Worm (Caenorhabditis elegans) whole organism, late embryonic: Measurements from ENCODE around the gene B0244.17.

Experiments
- C38D4.7 ChIP-seq: fragments of 200-800 bp; sonication (Bioruptor generic); optimal IDR thresholded peaks from 2 replicates; lab custom pipeline; 2018; ENCODE audit warnings: mild to moderate bottlenecking, missing genetic modification characterization, moderate library complexity, missing compliant biosample characterization
- F13H6.1 ChIP-seq: sonication (generic microtip); optimal IDR thresholded peaks from 2 replicates; lab custom pipeline; 2016; ENCODE audit warnings: missing genetic modification characterization, missing compliant biosample characterization
- Y22D7AL.16 ChIP-seq: sonication (generic microtip); optimal IDR thresholded peaks from 2 replicates; lab custom pipeline; 2016; ENCODE audit warnings: missing genetic modification characterization, missing compliant biosample characterization
- ama-1 ChIP-seq: fragments of 150-350 bp; optimal IDR thresholded peaks from 2 replicates; lab custom pipeline; 2014
- ceh-2 ChIP-seq: sonication (generic microtip); optimal IDR thresholded peaks from 2 replicates; lab custom pipeline; 2016; ENCODE audit warnings: missing genotype, missing genetic modification characterization, missing compliant biosample characterization
- ceh-31 ChIP-seq: sonication (generic microtip); optimal IDR thresholded peaks from 2 replicates; lab custom pipeline; 2016; ENCODE audit warnings: missing genetic modification characterization, missing compliant biosample characterization
- ceh-34 ChIP-seq: sonication (generic microtip); optimal IDR thresholded peaks from 2 replicates; lab custom pipeline; 2016; ENCODE audit warnings: mild to moderate bottlenecking, missing genetic modification characterization, missing compliant biosample characterization
- ceh-48 ChIP-seq: sonication (generic microtip); optimal IDR thresholded peaks from 2 replicates; lab custom pipeline; 2016; ENCODE audit warnings: missing genetic modification characterization, inconsistent platforms, missing compliant biosample characterization
- fkh-10 ChIP-seq: fragments of 150-350 bp; optimal IDR thresholded peaks from 2 replicates; lab custom pipeline; 2014; ENCODE audit warnings: missing biosample characterization, missing genetic modification reagents, missing genetic modification characterization
- hlh-30 ChIP-seq: sonication (generic microtip); optimal IDR thresholded peaks from 2 replicates; lab custom pipeline; 2017; ENCODE audit warnings: antibody characterized with exemption, missing genetic modification characterization, missing compliant biosample characterization; ENCODE audit not compliant: insufficient read depth
- nhr-11 ChIP-seq: fragments of 150-350 bp; optimal IDR thresholded peaks from 2 replicates; lab custom pipeline; 2014; ENCODE audit warnings: missing biosample characterization, missing genetic modification characterization
- pqm-1 ChIP-seq: sonication (generic microtip); optimal IDR thresholded peaks from 2 replicates; lab custom pipeline; 2016; ENCODE audit warnings: missing genetic modification characterization, missing compliant biosample characterization

ce11 chrIII:5734905-5735304 lies 1.9 kb downstream of the B0244.17 start, which contains the start of gene B0244.10:
- TF ChIP-seq ceh-31 (no peak), ceh-2 (tag; lab: Kevin White, UChicago) (no peak), hlh-30 (tag; lab: Kevin White, UChicago) (no peak), C38D4.7 (GFP tag; lab: Kevin White, UChicago) (no peak), nhr-11 (tag; lab: Kevin White, UChicago) (no peak), ceh-48 (tag; lab: Kevin White, UChicago) (no peak), ama-1 (lab: Kevin White, UChicago) (no peak), fkh-10 (GFP tag; lab: Kevin White, UChicago) (no peak), ceh-34 (no peak), pqm-1 (tag; lab: Kevin White, UChicago) (no peak), F13H6.1 (tag; lab: Kevin White, UChicago) (no peak), Y22D7AL.16 (tag; lab: Kevin White, UChicago) (no peak)
